Fruit fly (Drosophila melanogaster) whole organism, embryonic: ENCODE measurements around the gene CG42375.

Source experiments
- ATbp ChIP-seq: fragments of 200-800 bp; sonication (Bioruptor generic); optimal IDR thresholded peaks from 2 replicates; lab custom pipeline; 2017; ENCODE audit warnings: missing biosample characterization, mild to moderate bottlenecking, missing genetic modification characterization, missing genetic modification reagents
- CG10654 ChIP-seq: fragments of 200-800 bp; sonication (Bioruptor generic); optimal IDR thresholded peaks from 2 replicates; lab custom pipeline; 2016; ENCODE audit warnings: missing biosample characterization, missing genetic modification characterization
- CG12391 ChIP-seq: fragments of 200-800 bp; sonication (Bioruptor generic); optimal IDR thresholded peaks from 3 replicates; lab custom pipeline; 2018; ENCODE audit warnings: missing biosample characterization, mild to moderate bottlenecking, missing genetic modification characterization, moderate library complexity
- CG31365 ChIP-seq: fragments of 200-800 bp; sonication (Bioruptor generic); optimal IDR thresholded peaks from 2 replicates; lab custom pipeline; 2018; ENCODE audit warnings: missing biosample characterization, mild to moderate bottlenecking, missing genetic modification characterization
- jigr1 ChIP-seq: fragments of 200-800 bp; sonication (Bioruptor generic); IDR thresholded peaks from 3 replicates; pipeline ENCODE4 v1.3.6; 2022; ENCODE audit warnings: missing biosample characterization, missing genetic modification characterization
- slbo ChIP-seq: fragments of 200-800 bp; sonication (Bioruptor generic); IDR thresholded peaks from 2 replicates; pipeline ENCODE4 v1.3.6; 2022; ENCODE audit warnings: missing biosample characterization, missing genetic modification characterization

DNA sequence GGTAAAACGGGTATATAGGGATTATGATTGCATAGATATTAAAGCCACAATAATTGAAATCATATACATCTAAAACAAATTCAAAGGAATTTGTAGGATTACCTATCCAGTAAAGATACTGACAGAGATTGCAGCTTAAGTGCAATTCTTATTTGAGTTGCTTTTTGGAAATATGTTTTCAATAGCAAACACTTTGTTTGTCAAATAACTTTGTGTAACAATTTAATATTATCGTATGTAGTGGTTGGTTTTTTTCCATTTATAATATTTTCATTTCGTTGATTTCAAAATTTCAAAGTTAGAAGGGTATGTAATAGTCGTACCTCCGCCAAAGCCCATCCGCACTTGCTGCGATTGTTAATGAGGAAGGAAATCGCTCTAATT, 27.3 kb downstream of the CG42375 start:
- TF ChIP-seq ATbp (GFP tag; lab: Kevin White, UChicago) (no peak), jigr1 (GFP tag; lab: Robert Waterston, UW) (no peak), slbo (GFP tag; lab: Robert Waterston, UW) (no peak), CG10654 (no peak), CG31365 (tag; lab: Kevin White, UChicago) (no peak), CG12391 (no peak)
